Fruit fly (Drosophila melanogaster) whole organism, embryonic: ENCODE measurements around the gene Cdc42.

ENCODE experiments used
- B-H1 ChIP-seq: fragments of 200-800 bp; sonication (Bioruptor generic); IDR thresholded peaks from 3 replicates; pipeline ENCODE4 v1.3.6; 2022; ENCODE audit warnings: missing biosample characterization, missing genetic modification characterization
- BEAF-32 ChIP-seq: fragments of 200-800 bp; sonication (Bioruptor generic); optimal IDR thresholded peaks from 3 replicates; lab custom pipeline; 2017; ENCODE audit warnings: missing biosample characterization, missing genetic modification characterization, mild to moderate bottlenecking, moderate library complexity, missing genetic modification reagents
- Bgb ChIP-seq: fragments of 200-800 bp; sonication (Bioruptor generic); IDR thresholded peaks from 2 replicates; pipeline ENCODE4 v1.3.6; 2022; ENCODE audit warnings: missing biosample characterization, missing genetic modification characterization; ENCODE audit not compliant: partially characterized antibody
- CG1024 ChIP-seq: fragments of 200-800 bp; sonication (Bioruptor generic); IDR thresholded peaks from 2 replicates; pipeline ENCODE4 v1.3.6; 2022; ENCODE audit warnings: missing biosample characterization, missing genetic modification characterization
- CG12391 ChIP-seq: fragments of 200-800 bp; sonication (Bioruptor generic); optimal IDR thresholded peaks from 3 replicates; lab custom pipeline; 2018; ENCODE audit warnings: missing biosample characterization, mild to moderate bottlenecking, missing genetic modification characterization, moderate library complexity
- CG14860 ChIP-seq: fragments of 200-800 bp; sonication (Bioruptor generic); IDR thresholded peaks from 3 replicates; pipeline ENCODE4 v1.3.6; 2022; ENCODE audit warnings: missing biosample characterization, missing genetic modification characterization; ENCODE audit not compliant: partially characterized antibody
- CG1647 ChIP-seq: fragments of 200-800 bp; sonication (Bioruptor generic); optimal IDR thresholded peaks from 3 replicates; lab custom pipeline; 2016; ENCODE audit warnings: missing biosample characterization, missing genetic modification characterization
- CG1792 ChIP-seq: fragments of 200-800 bp; sonication (Bioruptor generic); optimal IDR thresholded peaks from 2 replicates; lab custom pipeline; 2016; ENCODE audit warnings: missing biosample characterization, missing genetic modification characterization
- CG2129 ChIP-seq: fragments of 200-800 bp; sonication (Bioruptor generic); IDR thresholded peaks from 2 replicates; pipeline ENCODE4 v1.3.6; 2022; ENCODE audit warnings: missing biosample characterization, missing genetic modification characterization; ENCODE audit not compliant: partially characterized antibody
- CG2712 ChIP-seq: fragments of 200-800 bp; optimal IDR thresholded peaks from 3 replicates; lab custom pipeline; 2019; ENCODE audit warnings: missing biosample characterization, mild to moderate bottlenecking, missing genetic modification characterization, moderate library complexity
- CG3847 ChIP-seq: fragments of 200-800 bp; sonication (Bioruptor generic); IDR thresholded peaks from 2 replicates; pipeline ENCODE4 v1.3.6; 2022; ENCODE audit warnings: missing biosample characterization, missing genetic modification characterization
- CG43689 ChIP-seq: fragments of 200-800 bp; sonication (Bioruptor generic); IDR thresholded peaks from 2 replicates; pipeline ENCODE4 v1.3.6; 2022; ENCODE audit warnings: missing biosample characterization, missing genetic modification characterization
- CG6654 ChIP-seq: fragments of 200-800 bp; sonication (Bioruptor generic); optimal IDR thresholded peaks from 2 replicates; lab custom pipeline; 2017; ENCODE audit warnings: missing biosample characterization, mild to moderate bottlenecking, missing genetic modification characterization
- CG6791 ChIP-seq: fragments of 200-800 bp; sonication (Bioruptor generic); IDR thresholded peaks from 3 replicates; pipeline ENCODE4 v1.3.6; 2022; ENCODE audit warnings: missing biosample characterization, missing genetic modification characterization; ENCODE audit not compliant: partially characterized antibody
- CG8924 ChIP-seq: fragments of 200-800 bp; optimal IDR thresholded peaks from 3 replicates; lab custom pipeline; 2019; ENCODE audit warnings: missing biosample characterization, mild to moderate bottlenecking, missing genetic modification characterization, moderate library complexity
- D ChIP-seq, 2 experiments: fragments of 200-800 bp in 1 of 2; fragments of >200 bp in 1 of 2; sonication (Bioruptor generic) in 1 of 2; optimal IDR thresholded peaks; 2 replicates in 1 of 2; 3 replicates in 1 of 2; lab custom pipeline; 2017; ENCODE audit warnings: mild to moderate bottlenecking in 1 of 2, missing biosample characterization in 1 of 2, missing genetic modification characterization in 1 of 2, missing genetic modification reagents in 1 of 2
- Dref ChIP-seq: fragments of 200-800 bp; sonication (Bioruptor generic); IDR thresholded peaks from 2 replicates; pipeline ENCODE4 v1.3.6; 2022; ENCODE audit warnings: missing biosample characterization, missing genetic modification characterization
- Ets97D ChIP-seq: fragments of 200-800 bp; sonication (Bioruptor generic); optimal IDR thresholded peaks from 3 replicates; lab custom pipeline; 2016; ENCODE audit warnings: missing biosample characterization, missing genetic modification characterization
- Fer3 ChIP-seq: fragments of 200-800 bp; sonication (Bioruptor generic); optimal IDR thresholded peaks from 2 replicates; lab custom pipeline; 2018; ENCODE audit warnings: missing biosample characterization, mild to moderate bottlenecking, missing genetic modification characterization, moderate library complexity
- H2.0 ChIP-seq: fragments of 200-800 bp; sonication (Bioruptor generic); IDR thresholded peaks from 2 replicates; pipeline ENCODE4 v1.3.6; 2022; ENCODE audit warnings: missing biosample characterization, missing genetic modification characterization
- HLH4C ChIP-seq: fragments of 200-800 bp; sonication (Bioruptor generic); IDR thresholded peaks from 3 replicates; pipeline ENCODE4 v1.3.6; 2022; ENCODE audit warnings: missing biosample characterization, missing genetic modification characterization; ENCODE audit not compliant: partially characterized antibody
- HmgZ ChIP-seq: fragments of 200-800 bp; sonication (Bioruptor generic); optimal IDR thresholded peaks from 2 replicates; lab custom pipeline; 2018; ENCODE audit warnings: missing biosample characterization, mild to moderate bottlenecking, missing genetic modification characterization
- Hmr ChIP-seq: fragments of 200-800 bp; sonication (Bioruptor generic); optimal IDR thresholded peaks from 3 replicates; lab custom pipeline; 2017; ENCODE audit warnings: mild to moderate bottlenecking, missing biosample characterization, missing genetic modification reagents, missing genetic modification characterization
- Hmx ChIP-seq: fragments of 200-800 bp; sonication (Bioruptor generic); optimal IDR thresholded peaks from 2 replicates; lab custom pipeline; 2016; ENCODE audit warnings: missing biosample characterization, missing genetic modification characterization
- MESR4 ChIP-seq: fragments of 200-800 bp; sonication (Bioruptor generic); optimal IDR thresholded peaks from 2 replicates; lab custom pipeline; 2018; ENCODE audit warnings: missing biosample characterization, mild to moderate bottlenecking, missing genetic modification characterization, moderate library complexity
- Myb ChIP-seq: fragments of 200-800 bp; sonication (Bioruptor generic); optimal IDR thresholded peaks from 2 replicates; lab custom pipeline; 2016; ENCODE audit warnings: missing biosample characterization, missing genetic modification characterization
- PHDP ChIP-seq: fragments of 200-800 bp; sonication (Bioruptor generic); optimal IDR thresholded peaks from 3 replicates; lab custom pipeline; 2018; ENCODE audit warnings: missing biosample characterization, mild to moderate bottlenecking, missing genetic modification characterization, moderate library complexity
- Poxn ChIP-seq: fragments of 200-800 bp; sonication (Bioruptor generic); IDR thresholded peaks from 2 replicates; pipeline ENCODE4 v1.3.6; 2022; ENCODE audit warnings: missing biosample characterization, missing genetic modification characterization
- Sin3A ChIP-seq: fragments of >200 bp; optimal IDR thresholded peaks from 2 replicates; lab custom pipeline; 2018
- Spps ChIP-seq: fragments of 200-800 bp; sonication (Bioruptor generic); optimal IDR thresholded peaks from 2 replicates; lab custom pipeline; 2018; ENCODE audit warnings: missing biosample characterization, mild to moderate bottlenecking, missing genetic modification characterization
- Sry-δ ChIP-seq: fragments of 200-800 bp; sonication (Bioruptor generic); optimal IDR thresholded peaks from 2 replicates; lab custom pipeline; 2016; ENCODE audit warnings: missing biosample characterization, missing genetic modification characterization
- YL-1 ChIP-seq: fragments of 200-800 bp; sonication (Bioruptor generic); optimal IDR thresholded peaks from 3 replicates; lab custom pipeline; 2017; ENCODE audit warnings: missing biosample characterization, mild to moderate bottlenecking, missing genetic modification characterization
- cad ChIP-seq: fragments of >200 bp; optimal IDR thresholded peaks from 2 replicates; lab custom pipeline; 2017; ENCODE audit warnings: missing biosample characterization, missing genetic modification characterization
- chinmo ChIP-seq: fragments of 200-800 bp; sonication (Bioruptor generic); IDR thresholded peaks from 4 replicates; pipeline ENCODE4 v1.3.6; 2022; ENCODE audit warnings: missing biosample characterization, missing genetic modification characterization; ENCODE audit not compliant: partially characterized antibody
- hb ChIP-seq: fragments of 200-800 bp; sonication (Bioruptor generic); IDR thresholded peaks from 3 replicates; pipeline ENCODE4 v1.3.6; 2022; ENCODE audit warnings: missing biosample characterization, missing genetic modification characterization; ENCODE audit not compliant: partially characterized antibody
- inv ChIP-seq: fragments of 200-800 bp; sonication (Bioruptor generic); IDR thresholded peaks from 2 replicates; pipeline ENCODE4 v1.3.6; 2022; ENCODE audit warnings: missing biosample characterization, missing genetic modification characterization; ENCODE audit not compliant: partially characterized antibody
- jumu ChIP-seq: fragments of 200-800 bp; sonication (Bioruptor generic); optimal IDR thresholded peaks from 3 replicates; lab custom pipeline; 2016; ENCODE audit warnings: missing biosample characterization, missing genetic modification characterization
- kay ChIP-seq: fragments of 200-800 bp; sonication (Bioruptor generic); optimal IDR thresholded peaks from 2 replicates; lab custom pipeline; 2016; ENCODE audit warnings: missing biosample characterization, missing genetic modification characterization
- lab ChIP-seq: fragments of 200-800 bp; sonication (Bioruptor generic); optimal IDR thresholded peaks from 3 replicates; lab custom pipeline; 2017; ENCODE audit warnings: missing biosample characterization, missing genetic modification characterization, mild to moderate bottlenecking, moderate library complexity, missing genetic modification reagents
- nerfin-1 ChIP-seq: fragments of 200-800 bp; sonication (Bioruptor generic); optimal IDR thresholded peaks from 3 replicates; lab custom pipeline; 2019; ENCODE audit warnings: missing biosample characterization, mild to moderate bottlenecking, missing genetic modification characterization, moderate library complexity
- pan ChIP-seq, 4 experiments: fragments of >200 bp in 3 of 4; fragments of 200-800 bp in 1 of 4; sonication (Bioruptor generic) in 1 of 4; optimal IDR thresholded peaks in 3 of 4; IDR thresholded peaks in 1 of 4; 2 replicates each; pipeline versions ENCODE4 v1.3.6 to Lab custom; 2017 to 2022; ENCODE audit warnings: missing biosample characterization in 2 of 4, missing genetic modification characterization in 2 of 4, mixed read lengths in 1 of 4
- pros ChIP-seq: fragments of 200-800 bp; sonication (Bioruptor generic); optimal IDR thresholded peaks from 3 replicates; lab custom pipeline; 2019; ENCODE audit warnings: missing biosample characterization, mild to moderate bottlenecking, missing genetic modification characterization, moderate library complexity
- sim ChIP-seq: fragments of 200-800 bp; sonication (Bioruptor generic); IDR thresholded peaks from 2 replicates; pipeline ENCODE4 v1.3.6; 2022; ENCODE audit warnings: missing biosample characterization, missing genetic modification characterization
- sob ChIP-seq: fragments of 200-800 bp; sonication (Bioruptor generic); IDR thresholded peaks from 2 replicates; pipeline ENCODE4 v1.3.6; 2022; ENCODE audit warnings: missing biosample characterization, missing genetic modification characterization
- stwl ChIP-seq: fragments of 200-800 bp; sonication (Bioruptor generic); optimal IDR thresholded peaks from 3 replicates; lab custom pipeline; 2018; ENCODE audit warnings: missing biosample characterization, mild to moderate bottlenecking, missing genetic modification characterization, moderate library complexity
- tna ChIP-seq: fragments of 200-800 bp; sonication (Bioruptor generic); IDR thresholded peaks from 2 replicates; pipeline ENCODE4 v1.3.6; 2022; ENCODE audit warnings: missing biosample characterization, missing genetic modification characterization; ENCODE audit not compliant: partially characterized antibody
- vnd ChIP-seq: fragments of 200-800 bp; sonication (Bioruptor generic); IDR thresholded peaks from 3 replicates; pipeline ENCODE4 v1.3.6; 2022; ENCODE audit warnings: missing biosample characterization, missing genetic modification characterization; ENCODE audit not compliant: partially characterized antibody

The Cdc42 gene

dm6 chrX:19663859-19664728 lies 32.8 kb upstream of the Cdc42 start, which contains the start of the genes CG14223 and Ssu72:
CG14223 (minus strand) TSS chrX:19663971.
Ssu72 (plus strand) TSS chrX:19664561.
- TF ChIP-seq Hmr (GFP tag; lab: Kevin White, UChicago) (no peak), Sin3A (lab: Kevin White, UChicago) (peak; percentile 22), CG6791 (peak; percentile 78), sob (no peak), PHDP (tag; lab: Kevin White, UChicago) (no peak), vnd (peak; percentile 70), Sry-δ (GFP tag; lab: Kevin White, UChicago) (peak; percentile 78), CG14860 (peak; percentile 49; the same call in 2 of the 3 replicates), CG1792 (no peak), CG1024 (no peak), nerfin-1 (no peak), hb (GFP tag; lab: Robert Waterston, UW) (peak; percentile 61; the same call in 1 of the 3 replicates), YL-1 (GFP tag; lab: Kevin White, UChicago) (peak; percentile 21), stwl (peak; percentile 22), chinmo (0 out of 4 replicates have a peak, but pooled peaks have one; percentile 52), Bgb (peak; percentile 81), kay (GFP tag; lab: Kevin White, UChicago) (no peak), BEAF-32 (GFP tag; lab: Kevin White, UChicago) (peak; percentile 73), Hmx (GFP tag; lab: Kevin White, UChicago) (peak; percentile 12), jumu (GFP tag; lab: Kevin White, UChicago) (no peak), CG3847 (GFP tag; lab: Robert Waterston, UW) (peak; percentile 95), pros (GFP tag; lab: Kevin White, UChicago) (no peak), Poxn (GFP tag; lab: Robert Waterston, UW) (no peak), Myb (GFP tag; lab: Kevin White, UChicago) (peak; percentile 71), CG6654 (no peak), inv (peak; percentile 72), CG43689 (GFP tag; lab: Robert Waterston, UW) (no peak), sim (GFP tag; lab: Robert Waterston, UW) (no peak), Fer3 (tag; lab: Kevin White, UChicago) (no peak), tna (GFP tag; lab: Robert Waterston, UW) (peak; percentile 60), Dref (GFP tag; lab: Robert Waterston, UW) (peak; percentile 66), cad (GFP tag; lab: Kevin White, UChicago) (no peak), lab (GFP tag; lab: Kevin White, UChicago) (peak; percentile 25), CG2712 (tag; lab: Kevin White, UChicago) (no peak), pan (optimal IDR thresholded peaks at IDR 0.05; lab: Kevin White, UChicago) (no peak), pan (GFP tag; optimal IDR thresholded peaks at IDR 0.05 in 1 of 2, IDR thresholded peaks at IDR 0.05 in 1 of 2) (no peak), H2.0 (no peak), CG1647 (peak; percentile 14), B-H1 (GFP tag; lab: Robert Waterston, UW) (no peak), MESR4 (GFP tag; lab: Kevin White, UChicago) (peak; percentile 74), CG8924 (tag; lab: Kevin White, UChicago) (no peak), Spps (tag; lab: Kevin White, UChicago) (no peak), HmgZ (tag; lab: Kevin White, UChicago) (peak; percentile 3), CG2129 (GFP tag; lab: Robert Waterston, UW) (peak; percentile 71), D (optimal IDR thresholded peaks at IDR 0.05; lab: Kevin White, UChicago) (no peak), D (GFP tag; optimal IDR thresholded peaks at IDR 0.05; lab: Kevin White, UChicago) (no peak), CG12391 (peak; percentile 3), HLH4C (peak; percentile 57), Ets97D (peak; percentile 33)
